Worm (Caenorhabditis elegans) whole organism, L4 larva: Measurements from ENCODE around the gene old-2.

Experiments
- D1046.2 ChIP-seq: fragments of 200-800 bp; sonication (Bioruptor generic); IDR thresholded peaks from 2 replicates; pipeline ENCODE4 v1.3.6; 2022; ENCODE audit warnings: missing genetic modification characterization, missing compliant biosample characterization
- Y105C5A.15 ChIP-seq: fragments of 200-800 bp; sonication (Bioruptor generic); IDR thresholded peaks from 2 replicates; pipeline ENCODE4 v1.3.6; 2022; ENCODE audit warnings: missing genetic modification characterization, missing compliant biosample characterization
- aha-1 ChIP-seq: fragments of 150-350 bp; peaks from one replicate; lab custom pipeline; 2014; ENCODE audit warnings: missing biosample characterization, missing genetic modification characterization
- aly-2 ChIP-seq: sonication (generic microtip); optimal IDR thresholded peaks from 2 replicates; lab custom pipeline; 2018; ENCODE audit warnings: missing biosample characterization, missing genetic modification characterization
- arid-1 ChIP-seq: fragments of 200-800 bp; sonication (Bioruptor generic); conservative IDR thresholded peaks from 2 replicates; pipeline ENCODE4 v1.3.6; 2022; ENCODE audit warnings: missing genetic modification reagents, missing genetic modification characterization, missing compliant biosample characterization
- ceh-20 ChIP-seq: fragments of 200-800 bp; sonication (Bioruptor generic); IDR thresholded peaks from 2 replicates; pipeline ENCODE4 v1.3.6; 2022; ENCODE audit warnings: missing genetic modification reagents, missing genetic modification characterization, missing compliant biosample characterization
- ceh-32 ChIP-seq: sonication (generic microtip); optimal IDR thresholded peaks from 2 replicates; lab custom pipeline; 2016; ENCODE audit warnings: mild to moderate bottlenecking, missing genetic modification characterization, missing compliant biosample characterization; ENCODE audit not compliant: poor library complexity
- ceh-44 ChIP-seq: fragments of 200-800 bp; sonication (Bioruptor generic); IDR thresholded peaks from 2 replicates; pipeline ENCODE4 v1.3.6; 2022; ENCODE audit warnings: missing genetic modification reagents, missing genetic modification characterization, missing compliant biosample characterization
- ceh-62 ChIP-seq: sonication (generic microtip); optimal IDR thresholded peaks from 2 replicates; lab custom pipeline; 2017; ENCODE audit warnings: missing biosample characterization, missing genetic modification characterization
- daf-19 ChIP-seq: fragments of 200-800 bp; sonication (Bioruptor generic); conservative IDR thresholded peaks from 2 replicates; pipeline ENCODE4 v1.3.6; 2022; ENCODE audit warnings: missing genetic modification characterization, missing compliant biosample characterization
- daf-8 ChIP-seq: fragments of 200-800 bp; sonication (Bioruptor generic); IDR thresholded peaks from 2 replicates; pipeline ENCODE4 v1.3.6; 2022; ENCODE audit warnings: missing genetic modification characterization, missing compliant biosample characterization
- dmd-6 ChIP-seq: fragments of 200-800 bp; sonication (Bioruptor generic); IDR thresholded peaks from 2 replicates; pipeline ENCODE4 v1.3.6; 2022; ENCODE audit warnings: missing genetic modification reagents, missing genetic modification characterization, missing compliant biosample characterization
- dmd-8 ChIP-seq: fragments of 200-800 bp; sonication (Bioruptor generic); IDR thresholded peaks from 2 replicates; pipeline ENCODE4 v1.3.6; 2022; ENCODE audit warnings: missing genetic modification characterization, missing compliant biosample characterization
- dpl-1 ChIP-seq: fragments of 150-350 bp; optimal IDR thresholded peaks from 2 replicates; lab custom pipeline; 2014; ENCODE audit warnings: missing biosample characterization, missing genetic modification reagents, missing genetic modification characterization
- fos-1 ChIP-seq: fragments of 150-350 bp; optimal IDR thresholded peaks from 2 replicates; lab custom pipeline; 2014; ENCODE audit warnings: missing biosample characterization, missing genetic modification characterization
- hif-1 ChIP-seq, 2 experiments: sonication (generic microtip); optimal IDR thresholded peaks; 2 replicates each; lab custom pipeline; 2016 to 2017; ENCODE audit warnings: missing compliant biosample characterization in 2 of 2, missing genetic modification characterization in 2 of 2, missing genetic modification reagents in 2 of 2, missing genotype in 2 of 2, mild to moderate bottlenecking in 1 of 2
- hlh-30 ChIP-seq: sonication (generic microtip); optimal IDR thresholded peaks from 2 replicates; lab custom pipeline; 2017; ENCODE audit warnings: antibody characterized with exemption, mild to moderate bottlenecking, missing genetic modification characterization, missing compliant biosample characterization; ENCODE audit not compliant: insufficient read depth
- lin-29 ChIP-seq: fragments of 200-800 bp; sonication (Bioruptor generic); IDR thresholded peaks from 2 replicates; pipeline ENCODE4 v1.3.6; 2022; ENCODE audit warnings: missing genetic modification reagents, missing genetic modification characterization, missing compliant biosample characterization
- madf-5 ChIP-seq, 2 experiments: fragments of 200-800 bp; sonication (Bioruptor generic); IDR thresholded peaks; 2 replicates each; pipeline ENCODE4 v1.3.6; 2022; ENCODE audit warnings: missing compliant biosample characterization in 2 of 2, missing genetic modification characterization in 2 of 2
- madf-9 ChIP-seq: fragments of 200-800 bp; sonication (Bioruptor generic); conservative IDR thresholded peaks from 2 replicates; pipeline ENCODE4 v1.3.6; 2022; ENCODE audit warnings: missing genetic modification reagents, missing genetic modification characterization, missing compliant biosample characterization
- nhr-10 ChIP-seq: fragments of 150-350 bp; optimal IDR thresholded peaks from 2 replicates; lab custom pipeline; 2014; ENCODE audit warnings: missing biosample characterization, missing genetic modification characterization
- nhr-237 ChIP-seq: sonication (generic microtip); optimal IDR thresholded peaks from 2 replicates; lab custom pipeline; 2017; ENCODE audit warnings: missing biosample characterization, missing genetic modification characterization
- nhr-25 ChIP-seq: sonication (generic microtip); optimal IDR thresholded peaks from 2 replicates; lab custom pipeline; 2017; ENCODE audit warnings: missing genetic modification characterization, mild to moderate bottlenecking, missing compliant biosample characterization, antibody characterized with exemption, moderate library complexity, borderline replicate concordance; ENCODE audit not compliant: insufficient read depth
- nhr-28 ChIP-seq: fragments of 150-350 bp; optimal IDR thresholded peaks from 2 replicates; lab custom pipeline; 2014; ENCODE audit warnings: missing biosample characterization, missing genetic modification characterization
- nhr-6 ChIP-seq: fragments of 150-350 bp; optimal IDR thresholded peaks from 2 replicates; lab custom pipeline; 2014; ENCODE audit warnings: missing biosample characterization, missing genetic modification characterization
- nhr-76 ChIP-seq: fragments of 150-350 bp; optimal IDR thresholded peaks from 2 replicates; lab custom pipeline; 2014; ENCODE audit warnings: missing biosample characterization, missing genetic modification characterization
- php-3 ChIP-seq: fragments of 200-800 bp; sonication (Bioruptor generic); IDR thresholded peaks from 2 replicates; pipeline ENCODE4 v1.3.6; 2022; ENCODE audit warnings: missing genetic modification reagents, missing genetic modification characterization, missing compliant biosample characterization
- skn-1 ChIP-seq: fragments of 150-350 bp; optimal IDR thresholded peaks from 2 replicates; lab custom pipeline; 2014; ENCODE audit warnings: missing biosample characterization, missing genetic modification characterization
- spr-1 ChIP-seq: sonication (generic microtip); optimal IDR thresholded peaks from 2 replicates; lab custom pipeline; 2016; ENCODE audit warnings: mild to moderate bottlenecking, missing genetic modification characterization, missing compliant biosample characterization
- tra-1 ChIP-seq: fragments of 200-800 bp; sonication (Bioruptor generic); IDR thresholded peaks from 2 replicates; pipeline ENCODE4 v1.3.6; 2022; ENCODE audit warnings: missing genetic modification reagents, missing genetic modification characterization, missing compliant biosample characterization
- unc-130 ChIP-seq: sonication (generic microtip); optimal IDR thresholded peaks from 2 replicates; lab custom pipeline; 2016; ENCODE audit warnings: missing genetic modification reagents, missing genetic modification characterization, missing compliant biosample characterization
- unc-62 ChIP-seq, 3 experiments: fragments of 150-350 bp in 1 of 3; sonication (generic microtip); optimal IDR thresholded peaks in 2 of 3; peaks in 1 of 3; 1 replicate in 1 of 3; 2 replicates in 2 of 3; lab custom pipeline; 2014 to 2017; ENCODE audit warnings: missing biosample characterization in 3 of 3, missing genetic modification characterization in 3 of 3, missing genetic modification reagents in 3 of 3, missing genotype in 1 of 3
- zfp-2 ChIP-seq: sonication (generic microtip); optimal IDR thresholded peaks from 2 replicates; lab custom pipeline; 2016; ENCODE audit warnings: mild to moderate bottlenecking, missing genetic modification characterization, missing compliant biosample characterization

The old-2 gene

DNA sequence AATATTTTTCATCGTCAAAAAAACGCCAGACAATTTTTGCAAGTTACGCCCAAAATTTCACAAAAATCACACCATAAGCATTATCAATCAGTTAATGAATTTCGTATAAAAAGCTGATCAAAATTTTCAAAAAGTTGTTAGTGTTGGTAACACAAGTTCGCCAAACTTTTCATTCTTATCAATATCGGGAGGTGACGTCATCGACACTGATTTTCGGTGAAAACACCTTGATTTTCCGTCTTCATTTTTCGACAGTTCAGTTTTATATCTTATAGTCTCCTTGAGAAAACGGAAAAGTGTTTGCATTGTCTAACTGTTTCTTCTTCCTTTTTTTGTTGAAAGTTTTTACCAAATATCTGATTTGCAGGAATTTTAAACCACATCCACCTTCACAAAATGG is 31.4 kb upstream of the old-2 start, which contains the start of gene C08H9.15:
Gene C08H9.15, plus strand, starts transcription at position 368 of the 400 bp plus-strand sequence.
- peak; percentile 11 for TF ChIP-seq nhr-28
- no peak for TF ChIP-seq hlh-30 (tag; lab: Kevin White, UChicago)
- TF ChIP-seq, all 104 proteins: peak for 1

DNA sequence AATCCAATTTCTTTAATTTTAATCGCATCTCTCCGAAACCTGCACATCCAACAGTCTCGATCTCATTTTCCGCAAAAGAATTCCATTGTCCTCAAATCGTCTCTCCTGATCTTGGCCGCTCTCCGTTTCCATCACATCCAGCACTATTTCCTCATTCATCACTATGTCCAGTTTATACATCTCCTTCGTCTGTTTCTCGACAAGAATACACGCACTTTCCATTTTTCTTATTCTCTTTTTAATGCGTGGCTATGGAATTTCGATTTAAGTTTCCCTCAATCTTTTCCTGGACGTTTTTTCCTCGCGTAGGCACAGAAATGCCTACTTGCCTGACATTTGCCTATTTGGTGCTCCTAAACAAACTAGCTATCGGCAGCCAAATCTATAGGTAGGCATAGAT is 30.4 kb upstream of the old-2 start:
- peak; percentile 73 for TF ChIP-seq aha-1 (tag; lab: Kevin White, UChicago)
- no peak for TF ChIP-seq spr-1
- no peak for TF ChIP-seq dmd-8 (GFP tag; lab: Robert Waterston, UW)
- peak in 1 of 2 experiments; percentile 8 for TF ChIP-seq unc-62 (GFP tag; optimal IDR thresholded peaks at IDR 0.05 in 1 of 2; lab: Kevin White, UChicago)
- TF ChIP-seq unc-62 (tag; optimal IDR thresholded peaks at IDR 0.05; lab: Kevin White, UChicago) = no peak
- TF ChIP-seq hif-1 (tag; optimal IDR thresholded peaks at IDR 0.05; lab: Kevin White, UChicago) = no peak
- no peak for TF ChIP-seq ceh-62 (tag; lab: Kevin White, UChicago)
- no peak for TF ChIP-seq hlh-30 (tag; lab: Kevin White, UChicago)
- TF ChIP-seq tra-1 (GFP tag; lab: Robert Waterston, UW) = no peak
- no peak for TF ChIP-seq daf-19

DNA sequence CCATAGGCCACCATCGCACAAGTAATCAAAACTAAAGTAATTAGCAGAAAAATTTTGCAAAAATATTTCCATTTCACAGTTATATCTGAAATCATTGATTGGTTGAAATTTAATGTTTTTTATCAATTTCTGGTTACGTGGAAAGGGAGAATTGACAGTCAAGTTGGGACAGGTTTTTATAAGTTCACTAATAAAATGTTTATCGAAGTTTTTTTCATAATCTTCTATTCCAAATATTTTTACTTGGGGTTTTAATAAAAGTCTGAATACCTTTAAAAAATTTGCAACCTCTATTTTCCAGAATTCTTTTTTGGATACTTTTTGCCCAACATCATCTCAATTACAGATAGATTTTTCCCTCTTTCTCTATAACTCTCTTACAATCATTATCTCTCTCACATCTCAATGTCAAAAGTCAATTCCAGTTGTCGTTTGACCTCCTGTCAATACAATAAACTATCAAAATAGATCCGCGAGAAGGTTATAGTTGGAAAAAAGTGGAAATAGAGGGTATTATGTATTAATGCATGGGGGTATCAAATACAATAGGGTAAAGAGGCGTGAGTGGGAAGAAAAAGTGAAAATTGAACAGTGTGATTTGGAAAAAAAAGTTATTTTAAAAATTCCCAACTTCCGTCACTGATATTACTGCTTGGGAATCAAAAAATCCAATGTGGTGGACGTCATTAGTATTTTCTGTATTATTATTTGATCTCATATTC is 25.3 kb upstream of the old-2 start, which contains the start of the genes chil-2 and ctsa-3.2:
Gene chil-2, minus strand, starts transcription at position 101 of the 722 bp plus-strand sequence.
Gene ctsa-3.2, plus strand, starts transcription at position 672 of the 722 bp plus-strand sequence.
- TF ChIP-seq nhr-6 (tag; lab: Kevin White, UChicago) (no peak), php-3 (GFP tag; lab: Robert Waterston, UW) (no peak), nhr-10 (tag; lab: Kevin White, UChicago) (no peak), nhr-237 (tag; lab: Kevin White, UChicago) (no peak), lin-29 (GFP tag; lab: Robert Waterston, UW) (no peak), arid-1 (GFP tag; lab: Robert Waterston, UW) (no peak), nhr-76 (tag; lab: Kevin White, UChicago) (no peak), ceh-44 (no peak), ceh-20 (GFP tag; lab: Robert Waterston, UW) (no peak), dmd-6 (no peak), unc-130 (GFP tag; lab: Kevin White, UChicago) (no peak), ceh-32 (tag; lab: Kevin White, UChicago) (no peak), dmd-8 (GFP tag; lab: Robert Waterston, UW) (no peak), zfp-2 (tag; lab: Kevin White, UChicago) (no peak), fos-1 (tag; lab: Kevin White, UChicago) (no peak), dpl-1 (GFP tag; lab: Kevin White, UChicago) (no peak), madf-9 (GFP tag; lab: Robert Waterston, UW) (no peak), Y105C5A.15 (GFP tag; lab: Robert Waterston, UW) (no peak), nhr-25 (tag; lab: Kevin White, UChicago) (no peak), madf-5 (GFP tag; IDR thresholded peaks at IDR 0.05; lab: Robert Waterston, UW) (no peak)

DNA sequence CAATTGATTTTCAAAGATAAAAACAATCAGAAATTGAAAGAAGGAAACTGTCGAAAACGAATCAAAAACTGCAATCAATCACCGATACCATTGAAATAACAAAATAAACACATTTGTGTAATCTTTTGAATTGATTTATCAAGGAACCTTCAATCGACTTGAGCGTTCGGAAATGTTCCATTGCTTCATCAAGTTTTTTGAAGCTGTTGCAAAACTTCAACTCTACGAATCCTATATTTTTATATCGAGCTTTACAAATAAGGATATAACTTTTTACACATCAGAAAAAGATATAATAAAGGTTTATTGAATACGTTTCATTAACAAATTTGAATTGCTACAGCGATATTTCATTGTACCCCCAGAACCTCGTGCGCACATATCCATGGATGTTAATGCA is 23.6 kb upstream of the old-2 start, which contains the start of gene chil-8:
Gene chil-8, minus strand, starts transcription at position 101 of the 400 bp plus-strand sequence.
- TF ChIP-seq dpl-1 (GFP tag; lab: Kevin White, UChicago) (no peak), daf-8 (GFP tag; lab: Robert Waterston, UW) (no peak), aly-2 (no peak), aha-1 (tag; lab: Kevin White, UChicago) (peak; percentile 37), dmd-8 (GFP tag; lab: Robert Waterston, UW) (no peak)

DNA sequence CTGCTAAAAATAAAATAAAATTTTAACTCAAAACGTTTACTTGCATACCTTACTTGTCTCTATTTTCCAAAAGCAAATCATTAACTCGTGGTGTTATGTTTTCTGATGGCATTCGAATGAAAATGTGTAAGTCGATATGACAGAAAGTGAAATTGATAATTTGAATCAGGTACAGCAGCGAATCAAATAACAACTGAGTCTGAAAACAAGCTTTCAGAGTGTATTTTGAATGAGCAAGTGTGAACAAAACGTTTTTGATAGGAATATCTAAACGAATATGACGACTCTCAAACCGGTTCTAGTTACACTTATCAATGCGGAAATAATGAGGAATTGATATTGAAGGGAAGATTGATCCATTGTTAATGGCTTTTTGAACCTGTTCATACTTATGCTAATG is 21.7 kb upstream of the old-2 start, which contains the start of gene chil-7:
Gene chil-7, minus strand, starts transcription at position 112 of the 400 bp plus-strand sequence.
- TF ChIP-seq skn-1 (tag; lab: Kevin White, UChicago) (no peak), D1046.2 (GFP tag; lab: Robert Waterston, UW) (no peak), ceh-32 (tag; lab: Kevin White, UChicago) (no peak), unc-62 (GFP tag; optimal IDR thresholded peaks at IDR 0.05 in 1 of 2; lab: Kevin White, UChicago) (peak in 1 of 2 experiments; percentile 97), unc-62 (tag; optimal IDR thresholded peaks at IDR 0.05; lab: Kevin White, UChicago) (no peak)
